Worm (Caenorhabditis elegans) whole organism, L3 larva: ENCODE data around the gene mans-2.

Experiments used
- ZK546.5 ChIP-seq: sonication (generic microtip); optimal IDR thresholded peaks from 2 replicates; lab custom pipeline; 2017; ENCODE audit warnings: missing biosample characterization, missing genetic modification characterization
- elt-1 ChIP-seq: fragments of 150-350 bp; optimal IDR thresholded peaks from 2 replicates; lab custom pipeline; 2014; ENCODE audit warnings: missing biosample characterization, missing genetic modification characterization
- elt-3 ChIP-seq, 3 experiments: fragments of 150-350 bp in 1 of 3; sonication (generic microtip) in 2 of 3; optimal IDR thresholded peaks; 2 replicates in 2 of 3; 4 replicates in 1 of 3; lab custom pipeline; 2014 to 2017; ENCODE audit warnings: missing biosample characterization in 3 of 3, missing genetic modification characterization in 3 of 3
- nhr-11 ChIP-seq: fragments of 150-350 bp; optimal IDR thresholded peaks from 2 replicates; lab custom pipeline; 2014; ENCODE audit warnings: missing biosample characterization, missing genetic modification characterization
- nhr-25 ChIP-seq: sonication (generic microtip); optimal IDR thresholded peaks from 2 replicates; lab custom pipeline; 2017; ENCODE audit warnings: missing biosample characterization, missing genetic modification characterization
- nhr-28 ChIP-seq: fragments of 150-350 bp; optimal IDR thresholded peaks from 2 replicates; lab custom pipeline; 2014; ENCODE audit warnings: missing biosample characterization, missing genetic modification characterization
- nhr-76 ChIP-seq: fragments of 150-350 bp; sonication (generic microtip); optimal IDR thresholded peaks from 5 replicates; lab custom pipeline; 2014; ENCODE audit warnings: missing biosample characterization, missing genetic modification characterization
- pha-4 ChIP-seq: fragments of 150-350 bp; optimal IDR thresholded peaks from 2 replicates; lab custom pipeline; 2014; ENCODE audit warnings: missing biosample characterization, missing genetic modification reagents, missing genetic modification characterization
- skn-1 ChIP-seq: fragments of 150-350 bp; optimal IDR thresholded peaks from 2 replicates; lab custom pipeline; 2014; ENCODE audit warnings: missing biosample characterization, missing genetic modification characterization
- snpc-4 ChIP-seq: fragments of 150-350 bp; optimal IDR thresholded peaks from 2 replicates; lab custom pipeline; 2014; ENCODE audit warnings: missing biosample characterization, missing genetic modification characterization
- ztf-11 ChIP-seq: fragments of 150-350 bp; optimal IDR thresholded peaks from 2 replicates; lab custom pipeline; 2014; ENCODE audit warnings: missing biosample characterization, missing genetic modification characterization
- ztf-4 ChIP-seq: fragments of 150-350 bp; optimal IDR thresholded peaks from 2 replicates; lab custom pipeline; 2014; ENCODE audit warnings: missing biosample characterization, missing genetic modification characterization

ce11 chrV:12020940-12021339, 35.7 kb upstream of the mans-2 start:
- TF ChIP-seq snpc-4 (no peak), nhr-11 (no peak), elt-3 (tag; optimal IDR thresholded peaks at IDR 0.05; lab: Kevin White, UChicago) (no peak), elt-1 (tag; lab: Kevin White, UChicago) (no peak), skn-1 (tag; lab: Kevin White, UChicago) (no peak), ztf-11 (tag; lab: Kevin White, UChicago) (no peak), nhr-76 (no peak), pha-4 (tag; lab: Kevin White, UChicago) (no peak), nhr-28 (tag; lab: Kevin White, UChicago) (no peak), nhr-25 (tag; lab: Kevin White, UChicago) (no peak), ztf-4 (no peak), ZK546.5 (no peak)
